Worm (Caenorhabditis elegans): Measurements from ENCODE around the gene F44E2.4.

ce11 chrIII:8877002-8877401 lies 38.8 kb upstream of the F44E2.4 start, which contains the start of gene K01F9.2:
- TF ChIP-seq snpc-4 (GFP tag; optimal IDR thresholded peaks at IDR 0.05) (no peak), snpc-4 (tag; optimal IDR thresholded peaks at IDR 0.05) (no peak), F57A8.1 (GFP tag; optimal IDR thresholded peaks at IDR 0.05) (no peak), ceh-91 (GFP tag; IDR thresholded peaks at IDR 0.05) (no peak), ceh-79 (tag; optimal IDR thresholded peaks at IDR 0.05) (no peak)
